Worm (Caenorhabditis elegans) whole organism, L3 larva: ENCODE measurements around the gene hlh-8.

Experiments
- ZK546.5 ChIP-seq: sonication (generic microtip); optimal IDR thresholded peaks from 2 replicates; lab custom pipeline; 2017; ENCODE audit warnings: missing biosample characterization, missing genetic modification characterization
- ama-1 ChIP-seq: fragments of 150-350 bp; optimal IDR thresholded peaks from 2 replicates; lab custom pipeline; 2018
- ceh-16 ChIP-seq: sonication (generic microtip); optimal IDR thresholded peaks from 2 replicates; lab custom pipeline; 2017; ENCODE audit warnings: missing biosample characterization, missing genetic modification characterization
- ceh-82 ChIP-seq: fragments of 150-350 bp; optimal IDR thresholded peaks from 2 replicates; lab custom pipeline; 2014; ENCODE audit warnings: missing biosample characterization, missing genetic modification characterization
- ceh-9 ChIP-seq: sonication (generic microtip); optimal IDR thresholded peaks from 2 replicates; lab custom pipeline; 2018; ENCODE audit warnings: missing biosample characterization, missing genetic modification characterization
- daf-12 ChIP-seq: fragments of 150-350 bp; optimal IDR thresholded peaks from 2 replicates; lab custom pipeline; 2014; ENCODE audit warnings: missing biosample characterization, missing genetic modification reagents, missing genetic modification characterization
- egl-27 ChIP-seq: sonication (generic microtip); optimal IDR thresholded peaks from 4 replicates; lab custom pipeline; 2017; ENCODE audit warnings: missing biosample characterization, missing genetic modification reagents, missing genetic modification characterization
- egl-5 ChIP-seq: fragments of 150-350 bp; optimal IDR thresholded peaks from 2 replicates; lab custom pipeline; 2017; ENCODE audit warnings: missing biosample characterization, missing genetic modification reagents, missing genetic modification characterization, inconsistent platforms
- elt-1 ChIP-seq: fragments of 150-350 bp; optimal IDR thresholded peaks from 2 replicates; lab custom pipeline; 2014; ENCODE audit warnings: missing biosample characterization, missing genetic modification characterization
- elt-2 ChIP-seq: sonication (generic microtip); optimal IDR thresholded peaks from 2 replicates; lab custom pipeline; 2016; ENCODE audit warnings: missing genetic modification reagents, mild to moderate bottlenecking, missing genetic modification characterization, missing compliant biosample characterization
- elt-3 ChIP-seq, 3 experiments: fragments of 150-350 bp in 1 of 3; sonication (generic microtip) in 2 of 3; optimal IDR thresholded peaks; 2 replicates in 2 of 3; 4 replicates in 1 of 3; lab custom pipeline; 2014 to 2017; ENCODE audit warnings: missing biosample characterization in 3 of 3, missing genetic modification characterization in 3 of 3
- eor-1 ChIP-seq, 2 experiments: fragments of 150-350 bp; optimal IDR thresholded peaks; 2 replicates each; lab custom pipeline; 2014 to 2018; ENCODE audit warnings: missing biosample characterization in 2 of 2, missing genetic modification characterization in 2 of 2
- fkh-10 ChIP-seq: sonication (generic microtip); optimal IDR thresholded peaks from 2 replicates; lab custom pipeline; 2017; ENCODE audit warnings: missing biosample characterization, missing genetic modification reagents, missing genetic modification characterization
- fkh-2 ChIP-seq: fragments of 150-350 bp; optimal IDR thresholded peaks from 2 replicates; lab custom pipeline; 2014; ENCODE audit warnings: missing biosample characterization, missing genetic modification reagents, missing genetic modification characterization
- fos-1 ChIP-seq: fragments of 150-350 bp; optimal IDR thresholded peaks from 2 replicates; lab custom pipeline; 2014; ENCODE audit warnings: missing biosample characterization, missing genetic modification characterization
- lin-39 ChIP-seq: fragments of 150-350 bp; optimal IDR thresholded peaks from 2 replicates; lab custom pipeline; 2018; ENCODE audit warnings: missing biosample characterization, missing genetic modification reagents, missing genetic modification characterization
- mdl-1 ChIP-seq: fragments of 150-350 bp; optimal IDR thresholded peaks from 2 replicates; lab custom pipeline; 2014; ENCODE audit warnings: missing biosample characterization, missing genetic modification characterization
- mml-1 ChIP-seq: fragments of 150-350 bp; sonication (generic microtip); optimal IDR thresholded peaks from 3 replicates; lab custom pipeline; 2014; ENCODE audit warnings: missing biosample characterization, missing genetic modification characterization
- nfya-1 ChIP-seq: sonication (generic microtip); optimal IDR thresholded peaks from 2 replicates; lab custom pipeline; 2017; ENCODE audit warnings: missing genetic modification characterization, mild to moderate bottlenecking, missing compliant biosample characterization, antibody characterized with exemption, moderate library complexity; ENCODE audit not compliant: insufficient read depth
- nhr-23 ChIP-seq: fragments of 150-350 bp; optimal IDR thresholded peaks from 2 replicates; lab custom pipeline; 2014; ENCODE audit warnings: missing biosample characterization, missing genetic modification reagents, missing genetic modification characterization
- nhr-237 ChIP-seq: fragments of 150-350 bp; optimal IDR thresholded peaks from 2 replicates; lab custom pipeline; 2014; ENCODE audit warnings: missing biosample characterization, missing genetic modification characterization
- nhr-28 ChIP-seq: fragments of 150-350 bp; optimal IDR thresholded peaks from 2 replicates; lab custom pipeline; 2014; ENCODE audit warnings: missing biosample characterization, missing genetic modification characterization
- nhr-67 ChIP-seq: fragments of 150-350 bp; optimal IDR thresholded peaks from 2 replicates; lab custom pipeline; 2014; ENCODE audit warnings: missing biosample characterization, missing genetic modification characterization
- nhr-76 ChIP-seq: fragments of 150-350 bp; sonication (generic microtip); optimal IDR thresholded peaks from 5 replicates; lab custom pipeline; 2014; ENCODE audit warnings: missing biosample characterization, missing genetic modification characterization
- nhr-77 ChIP-seq: fragments of 150-350 bp; optimal IDR thresholded peaks from 2 replicates; lab custom pipeline; 2014; ENCODE audit warnings: missing biosample characterization, missing genetic modification characterization
- pha-4 ChIP-seq: fragments of 150-350 bp; optimal IDR thresholded peaks from 2 replicates; lab custom pipeline; 2014; ENCODE audit warnings: missing biosample characterization, missing genetic modification reagents, missing genetic modification characterization
- pqm-1 ChIP-seq: fragments of 150-350 bp; optimal IDR thresholded peaks from 2 replicates; lab custom pipeline; 2017; ENCODE audit warnings: missing biosample characterization, missing genetic modification characterization, inconsistent platforms
- sea-2 ChIP-seq: fragments of 150-350 bp; sonication (generic microtip); optimal IDR thresholded peaks from 4 replicates; lab custom pipeline; 2014; ENCODE audit warnings: missing biosample characterization, missing genetic modification reagents, missing genetic modification characterization
- skn-1 ChIP-seq: fragments of 150-350 bp; optimal IDR thresholded peaks from 2 replicates; lab custom pipeline; 2014; ENCODE audit warnings: missing biosample characterization, missing genetic modification characterization
- tbx-2 ChIP-seq: sonication (generic microtip); optimal IDR thresholded peaks from 2 replicates; lab custom pipeline; 2016; ENCODE audit warnings: mild to moderate bottlenecking, missing genetic modification characterization, missing compliant biosample characterization
- unc-39 ChIP-seq: sonication (generic microtip); optimal IDR thresholded peaks from 4 replicates; lab custom pipeline; 2017; ENCODE audit warnings: missing biosample characterization, missing genetic modification characterization
- ztf-4 ChIP-seq: fragments of 150-350 bp; optimal IDR thresholded peaks from 2 replicates; lab custom pipeline; 2014; ENCODE audit warnings: missing biosample characterization, missing genetic modification characterization

Gene hlh-8

DNA sequence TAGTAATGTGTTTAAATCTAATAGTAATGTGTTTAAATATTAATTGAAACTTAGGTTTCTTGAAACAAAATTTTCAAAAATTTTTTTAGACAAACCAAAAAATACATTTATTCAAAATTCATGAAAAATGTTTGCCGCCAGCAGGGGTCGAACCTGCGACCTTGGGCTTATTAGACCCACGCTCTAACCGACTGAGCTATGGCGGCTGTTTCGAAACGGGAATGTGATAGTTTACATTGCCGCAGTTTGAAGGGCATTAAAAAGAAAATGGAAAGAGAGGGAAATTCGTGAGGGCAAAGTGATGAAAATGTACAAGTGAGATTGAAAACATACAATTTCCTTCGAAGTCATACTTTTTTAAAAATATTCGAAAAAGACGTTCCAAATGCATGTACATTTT is 40.2 kb downstream of the hlh-8 start (continued):
- peak; percentile 19 for TF ChIP-seq elt-2 (tag; lab: Kevin White, UChicago)

DNA sequence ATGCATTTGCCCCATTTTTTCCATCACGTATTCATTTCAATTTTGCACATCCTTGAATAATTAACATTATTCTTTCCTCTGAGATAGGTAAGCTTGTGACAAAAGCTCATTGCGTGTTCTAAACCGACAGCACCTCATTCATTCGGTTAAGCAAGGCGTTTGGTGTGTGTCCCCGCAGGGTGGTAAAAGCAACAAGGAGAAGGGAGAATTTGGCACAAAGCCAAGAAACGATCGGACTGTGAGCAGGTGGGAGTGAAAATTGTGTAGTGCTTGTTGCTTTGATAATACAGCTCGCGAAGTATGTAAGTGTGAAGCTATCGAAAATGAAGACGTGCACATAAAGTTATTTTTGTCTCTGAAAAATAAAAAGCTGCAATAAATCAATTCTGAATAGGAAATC is 40.9 kb downstream of the hlh-8 start:
- TF ChIP-seq mdl-1 (no peak), ZK546.5 (no peak), unc-39 (tag; lab: Kevin White, UChicago) (no peak), nhr-67 (tag; lab: Kevin White, UChicago) (no peak), nhr-23 (tag; lab: Kevin White, UChicago) (no peak), nhr-28 (tag; lab: Kevin White, UChicago) (no peak), pha-4 (tag; lab: Kevin White, UChicago) (peak; percentile 29), nfya-1 (tag; lab: Kevin White, UChicago) (peak; percentile 14), nhr-237 (tag; lab: Kevin White, UChicago) (no peak)

DNA sequence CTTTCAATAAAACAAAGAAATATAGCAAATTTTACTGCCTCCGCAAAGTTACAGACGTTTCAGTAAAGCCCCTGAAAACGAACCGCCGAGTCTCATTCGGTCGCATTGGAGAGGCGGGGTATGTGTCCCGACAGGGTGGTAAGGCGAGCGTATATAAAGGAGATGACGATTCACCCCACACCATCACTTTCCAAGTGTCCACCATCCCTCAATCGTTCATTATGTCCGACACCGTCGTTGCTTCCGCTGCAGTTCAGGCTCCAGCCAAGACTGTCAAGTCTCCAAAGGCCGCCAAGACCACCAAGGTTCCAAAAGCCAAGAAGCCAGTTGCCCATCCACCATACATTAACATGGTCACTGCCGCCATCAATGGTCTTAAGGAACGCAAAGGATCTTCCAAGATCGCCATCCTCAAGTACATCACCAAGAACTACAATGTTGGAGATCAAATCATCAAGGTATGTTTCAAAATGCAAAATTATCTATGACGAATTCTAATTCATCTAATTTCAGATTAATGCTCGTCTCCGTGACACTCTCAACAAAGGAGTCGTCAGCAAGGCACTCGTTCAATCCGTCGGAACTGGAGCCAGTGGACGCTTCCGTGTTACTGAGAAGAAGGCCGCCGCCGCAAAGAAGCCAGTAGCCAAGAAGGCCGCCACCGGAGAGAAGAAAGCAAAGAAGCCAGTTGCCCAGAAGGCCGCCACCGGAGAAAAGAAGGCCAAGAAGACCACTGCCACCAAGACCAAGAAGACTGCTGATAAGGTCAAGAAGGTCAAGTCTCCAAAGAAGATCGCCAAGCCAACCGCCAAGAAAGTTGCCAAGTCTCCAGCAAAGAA is 42.9 kb downstream of the hlh-8 start, which contains the start of gene hil-3:
Gene hil-3, plus strand, starts transcription at position 195 of the 839 bp plus-strand sequence.
- TF ChIP-seq lin-39 (peak; percentile 56), pha-4 (tag; lab: Kevin White, UChicago) (peak; percentile 12), ama-1 (lab: Kevin White, UChicago) (peak; percentile 14), nfya-1 (tag; lab: Kevin White, UChicago) (peak; percentile 34), elt-2 (tag; lab: Kevin White, UChicago) (no peak), sea-2 (GFP tag; lab: Kevin White, UChicago) (peak; percentile 20), pqm-1 (tag; lab: Kevin White, UChicago) (no peak), mml-1 (no peak)
- TF ChIP-seq, all 47 proteins: peak for 5

DNA sequence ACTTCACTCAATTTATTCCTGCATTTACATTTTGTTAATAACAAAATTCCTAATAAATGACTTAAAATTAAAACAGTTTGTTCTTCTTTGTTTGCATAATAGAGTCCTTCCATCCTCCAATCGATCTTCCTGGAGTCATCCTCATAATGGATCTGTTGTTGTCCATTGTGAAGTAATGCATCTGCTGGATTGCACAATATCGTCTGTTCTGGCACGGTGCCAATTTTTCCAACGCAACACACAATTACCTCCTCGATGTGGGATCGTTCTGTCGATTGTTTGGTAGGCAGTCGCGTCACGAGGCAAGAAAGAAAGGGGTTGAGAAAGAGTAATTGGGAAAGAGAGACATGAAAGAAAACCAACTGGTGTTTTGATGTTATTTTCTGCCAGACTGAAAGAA is 43.8 kb downstream of the hlh-8 start:
- peak; percentile 32 for TF ChIP-seq lin-39
- no peak for TF ChIP-seq tbx-2 (tag; lab: Kevin White, UChicago)
- TF ChIP-seq egl-5 (tag; lab: Kevin White, UChicago) = peak; percentile 52
- no peak for TF ChIP-seq mml-1
- peak; percentile 25 for TF ChIP-seq pha-4 (tag; lab: Kevin White, UChicago)
- no peak for TF ChIP-seq eor-1 (tag; optimal IDR thresholded peaks at IDR 0.05; lab: Kevin White, UChicago)

DNA sequence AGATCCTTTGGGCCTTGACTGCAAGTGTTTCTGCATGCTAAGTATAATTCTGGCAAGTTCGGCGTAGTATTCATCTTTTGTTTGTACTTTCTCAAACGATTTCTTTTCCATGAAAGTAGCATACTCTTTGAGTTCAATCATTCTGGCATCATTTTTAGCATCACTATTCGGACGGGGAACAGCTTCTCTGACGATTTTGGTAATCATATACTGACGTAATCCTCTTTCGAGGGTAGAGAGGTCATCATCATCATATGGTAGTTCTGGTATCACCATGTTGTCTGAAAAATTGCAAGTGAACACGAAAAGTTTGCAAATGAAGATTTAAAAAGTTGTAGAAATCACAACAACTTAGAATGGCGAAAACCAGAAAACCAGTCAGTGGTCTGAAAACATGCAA is 46.5 kb downstream of the hlh-8 start, which contains the start of gene F22F1.3:
Gene F22F1.3, minus strand, starts transcription at position 281 of the 400 bp plus-strand sequence.
- TF ChIP-seq skn-1 (tag; lab: Kevin White, UChicago) (no peak), ceh-9 (tag; lab: Kevin White, UChicago) (no peak), egl-27 (tag; lab: Kevin White, UChicago) (no peak), fkh-2 (tag; lab: Kevin White, UChicago) (no peak), elt-3 (tag; optimal IDR thresholded peaks at IDR 0.05; lab: Kevin White, UChicago) (no peak), ztf-4 (no peak), pqm-1 (tag; lab: Kevin White, UChicago) (no peak), ceh-16 (tag; lab: Kevin White, UChicago) (no peak), nhr-76 (tag; lab: Kevin White, UChicago) (no peak), sea-2 (GFP tag; lab: Kevin White, UChicago) (no peak), lin-39 (no peak), ceh-82 (tag; lab: Kevin White, UChicago) (no peak), nhr-77 (no peak), fkh-10 (GFP tag; lab: Kevin White, UChicago) (no peak), elt-2 (tag; lab: Kevin White, UChicago) (no peak), elt-1 (tag; lab: Kevin White, UChicago) (no peak), daf-12 (no peak), fos-1 (tag; lab: Kevin White, UChicago) (no peak)
